Worm (Caenorhabditis elegans): ENCODE results near the gene nhr-107.

ce11 chrV:6987673-6988072 is 9.2 kb downstream of the nhr-107 start, which contains the start of gene nhr-139:
- no peak for TF ChIP-seq K12H6.12 (tag; optimal IDR thresholded peaks at IDR 0.05)
- no peak for TF ChIP-seq aptf-3 (GFP tag; IDR thresholded peaks at IDR 0.05)
- no peak for TF ChIP-seq lir-1 (GFP tag; conservative IDR thresholded peaks at IDR 0.05)
